Fruit fly (Drosophila melanogaster) whole organism, embryonic: ENCODE data around the gene Iris.

Experiments used
- Adf1 ChIP-seq: fragments of 200-800 bp; sonication (Bioruptor generic); IDR thresholded peaks from 2 replicates; pipeline ENCODE4 v1.3.6; 2022; ENCODE audit warnings: missing biosample characterization, missing genetic modification characterization
- BtbVII ChIP-seq: fragments of 200-800 bp; sonication (Bioruptor generic); optimal IDR thresholded peaks from 3 replicates; lab custom pipeline; 2017; ENCODE audit warnings: missing biosample characterization, mild to moderate bottlenecking, missing genetic modification characterization
- CG1024 ChIP-seq: fragments of 200-800 bp; sonication (Bioruptor generic); IDR thresholded peaks from 2 replicates; pipeline ENCODE4 v1.3.6; 2022; ENCODE audit warnings: missing biosample characterization, missing genetic modification characterization
- CG12942 ChIP-seq: fragments of 200-800 bp; sonication (Bioruptor generic); optimal IDR thresholded peaks from 3 replicates; lab custom pipeline; 2016; ENCODE audit warnings: missing biosample characterization, missing genetic modification characterization
- CG14965 ChIP-seq: fragments of 200-800 bp; sonication (Bioruptor generic); optimal IDR thresholded peaks from 2 replicates; lab custom pipeline; 2016; ENCODE audit warnings: missing biosample characterization, missing genetic modification characterization, borderline replicate concordance
- CG15011 ChIP-seq: fragments of 200-800 bp; sonication (Bioruptor generic); optimal IDR thresholded peaks from 3 replicates; lab custom pipeline; 2018; ENCODE audit warnings: missing biosample characterization, mild to moderate bottlenecking, missing genetic modification characterization
- CG15269 ChIP-seq: fragments of 200-800 bp; sonication (Bioruptor generic); optimal IDR thresholded peaks from 2 replicates; lab custom pipeline; 2018; ENCODE audit warnings: missing biosample characterization, mild to moderate bottlenecking, missing genetic modification characterization, moderate library complexity
- CG1602 ChIP-seq: fragments of 200-800 bp; sonication (Bioruptor generic); optimal IDR thresholded peaks from 3 replicates; lab custom pipeline; 2016; ENCODE audit warnings: missing biosample characterization, missing genetic modification characterization
- CG17612 ChIP-seq: fragments of 200-800 bp; sonication (Bioruptor generic); IDR thresholded peaks from 2 replicates; pipeline ENCODE4 v1.3.6; 2022; ENCODE audit warnings: missing biosample characterization, missing genetic modification characterization
- CG32532 ChIP-seq: fragments of 200-800 bp; sonication (Bioruptor generic); IDR thresholded peaks from 2 replicates; pipeline ENCODE4 v1.3.6; 2022; ENCODE audit warnings: missing biosample characterization, missing genetic modification characterization
- CG3281 ChIP-seq: fragments of 200-800 bp; sonication (Bioruptor generic); optimal IDR thresholded peaks from 3 replicates; lab custom pipeline; 2017; ENCODE audit warnings: missing biosample characterization, mild to moderate bottlenecking, missing genetic modification characterization
- CG33213 ChIP-seq: fragments of 200-800 bp; sonication (Bioruptor generic); optimal IDR thresholded peaks from 3 replicates; lab custom pipeline; 2016; ENCODE audit warnings: missing biosample characterization, missing genetic modification characterization
- CG34422 ChIP-seq: fragments of 200-800 bp; sonication (Bioruptor generic); IDR thresholded peaks from 3 replicates; pipeline ENCODE4 v1.3.6; 2022; ENCODE audit warnings: missing biosample characterization, missing genetic modification characterization
- CG7556 ChIP-seq: fragments of 200-800 bp; sonication (Bioruptor generic); optimal IDR thresholded peaks from 2 replicates; lab custom pipeline; 2017; ENCODE audit warnings: missing biosample characterization, mild to moderate bottlenecking, missing genetic modification characterization
- CG8089 ChIP-seq: fragments of 200-800 bp; sonication (Bioruptor generic); optimal IDR thresholded peaks from 3 replicates; lab custom pipeline; 2016; ENCODE audit warnings: missing biosample characterization, missing genetic modification characterization
- CG9437 ChIP-seq: fragments of 200-800 bp; sonication (Bioruptor generic); optimal IDR thresholded peaks from 2 replicates; lab custom pipeline; 2018; ENCODE audit warnings: missing biosample characterization, mild to moderate bottlenecking, missing genetic modification characterization
- CHES-1-like ChIP-seq: fragments of 200-800 bp; sonication (Bioruptor generic); optimal IDR thresholded peaks from 2 replicates; lab custom pipeline; 2016; ENCODE audit warnings: missing biosample characterization, missing genetic modification characterization
- CTCF ChIP-seq: fragments of 200-800 bp; sonication (Bioruptor generic); optimal IDR thresholded peaks from 2 replicates; lab custom pipeline; 2017; ENCODE audit warnings: missing biosample characterization, mild to moderate bottlenecking, missing genetic modification characterization, moderate library complexity
- D19B ChIP-seq: fragments of 200-800 bp; sonication (Bioruptor generic); optimal IDR thresholded peaks from 2 replicates; lab custom pipeline; 2017; ENCODE audit warnings: missing biosample characterization, mild to moderate bottlenecking, missing genetic modification characterization
- Dbx ChIP-seq: fragments of 200-800 bp; sonication (Bioruptor generic); IDR thresholded peaks from 3 replicates; pipeline ENCODE4 v1.3.6; 2022; ENCODE audit warnings: missing biosample characterization, missing genetic modification characterization
- Deaf1 ChIP-seq: fragments of 200-800 bp; optimal IDR thresholded peaks from 3 replicates; lab custom pipeline; 2019; ENCODE audit warnings: missing biosample characterization, mild to moderate bottlenecking, missing genetic modification characterization, moderate library complexity
- Dfd ChIP-seq, 2 experiments: fragments of >200 bp; optimal IDR thresholded peaks; 2 replicates each; lab custom pipeline; 2017; ENCODE audit warnings: missing biosample characterization in 2 of 2, missing genetic modification characterization in 2 of 2
- Eip74EF ChIP-seq, 2 experiments: fragments of 200-800 bp in 1 of 2; fragments of >200 bp in 1 of 2; sonication (Bioruptor generic) in 1 of 2; optimal IDR thresholded peaks; 2 replicates each; lab custom pipeline; 2017 to 2019; ENCODE audit warnings: missing biosample characterization in 2 of 2, missing genetic modification characterization in 2 of 2, mild to moderate bottlenecking in 1 of 2, moderate library complexity in 1 of 2
- HLH3B ChIP-seq: fragments of 200-800 bp; sonication (Bioruptor generic); IDR thresholded peaks from 2 replicates; pipeline ENCODE4 v1.3.6; 2022; ENCODE audit warnings: missing biosample characterization, missing genetic modification characterization
- HLHmδ ChIP-seq: fragments of 200-800 bp; sonication (Bioruptor generic); optimal IDR thresholded peaks from 2 replicates; lab custom pipeline; 2018; ENCODE audit warnings: missing biosample characterization, mild to moderate bottlenecking, missing genetic modification characterization, moderate library complexity
- Hey ChIP-seq: fragments of 200-800 bp; sonication (Bioruptor generic); optimal IDR thresholded peaks from 3 replicates; lab custom pipeline; 2018; ENCODE audit warnings: missing biosample characterization, mild to moderate bottlenecking, missing genetic modification characterization
- Med ChIP-seq: fragments of 200-800 bp; sonication (Bioruptor generic); peaks from one replicate; lab custom pipeline; 2016; ENCODE audit warnings: missing biosample characterization, missing genetic modification characterization, mild to moderate bottlenecking, inconsistent platforms, moderate library complexity
- NK7.1 ChIP-seq: fragments of 200-800 bp; sonication (Bioruptor generic); optimal IDR thresholded peaks from 3 replicates; lab custom pipeline; 2016; ENCODE audit warnings: missing biosample characterization, missing genetic modification characterization
- Side ChIP-seq: fragments of 200-800 bp; sonication (Bioruptor generic); optimal IDR thresholded peaks from 2 replicates; lab custom pipeline; 2016; ENCODE audit warnings: missing biosample characterization, missing genetic modification characterization
- Taf1 ChIP-seq: fragments of 200-800 bp; sonication (Bioruptor generic); IDR thresholded peaks from 2 replicates; pipeline ENCODE4 v1.3.6; 2022; ENCODE audit warnings: missing biosample characterization, missing genetic modification characterization
- YL-1 ChIP-seq: fragments of 200-800 bp; sonication (Bioruptor generic); optimal IDR thresholded peaks from 3 replicates; lab custom pipeline; 2017; ENCODE audit warnings: missing biosample characterization, mild to moderate bottlenecking, missing genetic modification characterization
- ac ChIP-seq: fragments of 200-800 bp; sonication (Bioruptor generic); optimal IDR thresholded peaks from 3 replicates; lab custom pipeline; 2017; ENCODE audit warnings: missing biosample characterization, mild to moderate bottlenecking, missing genetic modification characterization
- cwo ChIP-seq: fragments of 200-800 bp; sonication (Bioruptor generic); optimal IDR thresholded peaks from 3 replicates; lab custom pipeline; 2017; ENCODE audit warnings: missing biosample characterization, missing genetic modification characterization, mild to moderate bottlenecking, moderate library complexity, missing genetic modification reagents
- danr ChIP-seq: fragments of 200-800 bp; sonication (Bioruptor generic); IDR thresholded peaks from 2 replicates; pipeline ENCODE4 v1.3.6; 2022; ENCODE audit warnings: missing biosample characterization, missing genetic modification characterization
- gfzf ChIP-seq: fragments of 200-800 bp; sonication (Bioruptor generic); optimal IDR thresholded peaks from 2 replicates; lab custom pipeline; 2016; ENCODE audit warnings: missing biosample characterization, mild to moderate bottlenecking, missing genetic modification characterization, moderate library complexity
- gsb ChIP-seq: fragments of 200-800 bp; sonication (Bioruptor generic); IDR thresholded peaks from 2 replicates; pipeline ENCODE4 v1.3.6; 2022; ENCODE audit warnings: missing biosample characterization, missing genetic modification characterization
- inv ChIP-seq: fragments of 200-800 bp; sonication (Bioruptor generic); IDR thresholded peaks from 2 replicates; pipeline ENCODE4 v1.3.6; 2022; ENCODE audit warnings: missing biosample characterization, missing genetic modification characterization; ENCODE audit not compliant: partially characterized antibody
- jumu ChIP-seq: fragments of 200-800 bp; sonication (Bioruptor generic); optimal IDR thresholded peaks from 3 replicates; lab custom pipeline; 2016; ENCODE audit warnings: missing biosample characterization, missing genetic modification characterization
- luna ChIP-seq: fragments of 200-800 bp; sonication (Bioruptor generic); optimal IDR thresholded peaks from 2 replicates; lab custom pipeline; 2016; ENCODE audit warnings: missing biosample characterization, missing genetic modification characterization
- mam ChIP-seq: fragments of 200-800 bp; sonication (Bioruptor generic); optimal IDR thresholded peaks from 3 replicates; lab custom pipeline; 2016; ENCODE audit warnings: missing biosample characterization, missing genetic modification characterization
- peb ChIP-seq: fragments of 200-800 bp; sonication (Bioruptor generic); IDR thresholded peaks from 2 replicates; pipeline ENCODE4 v1.3.6; 2022; ENCODE audit warnings: missing biosample characterization, missing genetic modification characterization
- pita ChIP-seq: fragments of 200-800 bp; sonication (Bioruptor generic); optimal IDR thresholded peaks from 2 replicates; lab custom pipeline; 2017; ENCODE audit warnings: missing biosample characterization, mild to moderate bottlenecking, missing genetic modification characterization
- pros ChIP-seq: fragments of 200-800 bp; sonication (Bioruptor generic); optimal IDR thresholded peaks from 3 replicates; lab custom pipeline; 2019; ENCODE audit warnings: missing biosample characterization, mild to moderate bottlenecking, missing genetic modification characterization, moderate library complexity
- repo ChIP-seq: fragments of 200-800 bp; sonication (Bioruptor generic); optimal IDR thresholded peaks from 2 replicates; lab custom pipeline; 2016; ENCODE audit warnings: missing biosample characterization, missing genetic modification characterization
- slbo ChIP-seq: fragments of 200-800 bp; sonication (Bioruptor generic); IDR thresholded peaks from 2 replicates; pipeline ENCODE4 v1.3.6; 2022; ENCODE audit warnings: missing biosample characterization, missing genetic modification characterization
- slp2 ChIP-seq: fragments of 200-800 bp; sonication (Bioruptor generic); optimal IDR thresholded peaks from 2 replicates; lab custom pipeline; 2016; ENCODE audit warnings: missing biosample characterization, missing genetic modification characterization
- sna ChIP-seq: fragments of 200-800 bp; sonication (Bioruptor generic); IDR thresholded peaks from 2 replicates; pipeline ENCODE4 v1.3.6; 2022; ENCODE audit warnings: missing biosample characterization, missing genetic modification characterization; ENCODE audit not compliant: partially characterized antibody
- sqz ChIP-seq: fragments of 200-800 bp; sonication (Bioruptor generic); optimal IDR thresholded peaks from 3 replicates; lab custom pipeline; 2018; ENCODE audit warnings: missing biosample characterization, mild to moderate bottlenecking, missing genetic modification characterization
- tap ChIP-seq: fragments of 200-800 bp; optimal IDR thresholded peaks from 3 replicates; lab custom pipeline; 2019; ENCODE audit warnings: missing biosample characterization, mild to moderate bottlenecking, missing genetic modification characterization, moderate library complexity
- tx ChIP-seq: fragments of 200-800 bp; sonication (Bioruptor generic); optimal IDR thresholded peaks from 2 replicates; lab custom pipeline; 2016; ENCODE audit warnings: missing biosample characterization, missing genetic modification characterization
- wek ChIP-seq: fragments of 200-800 bp; sonication (Bioruptor generic); optimal IDR thresholded peaks from 3 replicates; lab custom pipeline; 2018; ENCODE audit warnings: missing biosample characterization, mild to moderate bottlenecking, missing genetic modification characterization, moderate library complexity
- zen2 ChIP-seq: fragments of 200-800 bp; sonication (Bioruptor generic); IDR thresholded peaks from 3 replicates; pipeline ENCODE4 v1.3.6; 2022; ENCODE audit warnings: missing biosample characterization, missing genetic modification characterization; ENCODE audit not compliant: partially characterized antibody

Gene Iris

DNA sequence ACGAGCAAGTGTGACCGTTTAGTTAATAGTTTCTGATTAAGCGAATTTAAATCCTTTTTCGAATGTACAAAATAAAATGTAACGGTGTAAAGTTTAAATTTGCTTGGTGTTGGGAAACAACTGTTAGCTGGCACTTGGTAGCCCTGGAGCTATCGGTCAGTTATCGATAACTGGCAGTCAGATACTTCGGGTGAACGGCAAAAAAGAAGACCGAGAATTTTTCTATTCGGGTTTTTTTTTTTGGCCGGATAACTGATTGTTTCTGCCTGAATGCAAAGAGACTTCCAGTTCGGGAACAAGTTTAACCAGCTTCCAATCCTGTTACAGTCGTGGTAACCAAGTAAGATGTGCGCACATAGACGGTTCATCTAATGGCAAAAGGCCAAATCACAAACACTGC lies 43.6 kb upstream of the Iris start, which contains the start of gene CG4896 (continued):
- no peak for TF ChIP-seq tap (tag; lab: Kevin White, UChicago)
- no peak for TF ChIP-seq ac
- TF ChIP-seq pros = no peak
- no peak for TF ChIP-seq CG1602 (GFP tag; lab: Kevin White, UChicago)
- no peak for TF ChIP-seq Taf1 (GFP tag; lab: Robert Waterston, UW)
- no peak for TF ChIP-seq CG14965
- TF ChIP-seq Deaf1 (tag; lab: Kevin White, UChicago) = peak; percentile 75
- no peak for TF ChIP-seq CG17612
- no peak for TF ChIP-seq CG7556 (GFP tag; lab: Kevin White, UChicago)
- no peak for TF ChIP-seq mam (GFP tag; lab: Kevin White, UChicago)
- TF ChIP-seq luna (GFP tag; lab: Kevin White, UChicago) = peak; percentile 6
- no peak for TF ChIP-seq Eip74EF (GFP tag; optimal IDR thresholded peaks at IDR 0.05; lab: Kevin White, UChicago)
- TF ChIP-seq CG15269 (tag; lab: Kevin White, UChicago) = no peak
- no peak for TF ChIP-seq CG12942
- TF ChIP-seq Med (GFP tag; lab: Kevin White, UChicago) = peak; percentile 82
- peak; percentile 40 for TF ChIP-seq gfzf (GFP tag; lab: Kevin White, UChicago)
- TF ChIP-seq HLHmδ = no peak
- no peak for TF ChIP-seq cwo (GFP tag; lab: Kevin White, UChicago)
- TF ChIP-seq CHES-1-like (GFP tag; lab: Kevin White, UChicago) = no peak
- 0 out of 2 replicates have a peak, but pooled peaks have one; percentile 48 for TF ChIP-seq sna
- TF ChIP-seq Dbx = 0 out of 3 replicates have a peak, but pooled peaks have one; percentile 28
- TF ChIP-seq D19B (GFP tag; lab: Kevin White, UChicago) = no peak
- TF ChIP-seq CG15011 (GFP tag; lab: Kevin White, UChicago) = no peak
- no peak for TF ChIP-seq Dfd (GFP tag; optimal IDR thresholded peaks at IDR 0.05; lab: Kevin White, UChicago)
- no peak for TF ChIP-seq wek (GFP tag; lab: Kevin White, UChicago)
- peak; percentile 83 for TF ChIP-seq YL-1
- peak; percentile 18 for TF ChIP-seq CG33213 (GFP tag; lab: Kevin White, UChicago)
- TF ChIP-seq repo = no peak
- TF ChIP-seq Hey (tag; lab: Kevin White, UChicago) = no peak
- no peak for TF ChIP-seq NK7.1 (GFP tag; lab: Kevin White, UChicago)
- TF ChIP-seq peb (GFP tag; lab: Robert Waterston, UW) = no peak
- TF ChIP-seq CG8089 (GFP tag; lab: Kevin White, UChicago) = no peak
- TF ChIP-seq CG9437 = no peak
- no peak for TF ChIP-seq HLH3B (GFP tag; lab: Robert Waterston, UW)
- no peak for TF ChIP-seq pita (GFP tag; lab: Kevin White, UChicago)
- TF ChIP-seq CG3281 (GFP tag; lab: Kevin White, UChicago) = no peak
- TF ChIP-seq CG32532 = no peak
- TF ChIP-seq slbo (GFP tag; lab: Robert Waterston, UW) = peak; percentile 61
- no peak for TF ChIP-seq sqz (GFP tag; lab: Kevin White, UChicago)
- no peak for TF ChIP-seq danr (GFP tag; lab: Robert Waterston, UW)
- no peak for TF ChIP-seq jumu
- TF ChIP-seq Adf1 (GFP tag; lab: Robert Waterston, UW) = no peak
- no peak for TF ChIP-seq BtbVII (GFP tag; lab: Kevin White, UChicago)
- TF ChIP-seq Side (GFP tag; lab: Kevin White, UChicago) = no peak
- no peak for TF ChIP-seq gsb
- TF ChIP-seq tx (GFP tag; lab: Kevin White, UChicago) = no peak
- peak; percentile 36; the same call in 1 of the 2 replicates for TF ChIP-seq inv (GFP tag; lab: Robert Waterston, UW)
- no peak for TF ChIP-seq CG1024 (GFP tag; lab: Robert Waterston, UW)
- TF ChIP-seq CG34422 (GFP tag; lab: Robert Waterston, UW) = no peak
- TF ChIP-seq CTCF (GFP tag; lab: Kevin White, UChicago) = no peak
- peak; percentile 29; the same call in 1 of the 3 replicates for TF ChIP-seq zen2 (GFP tag; lab: Robert Waterston, UW)
- no peak for TF ChIP-seq slp2
